Fruit fly (Drosophila melanogaster): Measurements from ENCODE around the gene CG15480.

DNA sequence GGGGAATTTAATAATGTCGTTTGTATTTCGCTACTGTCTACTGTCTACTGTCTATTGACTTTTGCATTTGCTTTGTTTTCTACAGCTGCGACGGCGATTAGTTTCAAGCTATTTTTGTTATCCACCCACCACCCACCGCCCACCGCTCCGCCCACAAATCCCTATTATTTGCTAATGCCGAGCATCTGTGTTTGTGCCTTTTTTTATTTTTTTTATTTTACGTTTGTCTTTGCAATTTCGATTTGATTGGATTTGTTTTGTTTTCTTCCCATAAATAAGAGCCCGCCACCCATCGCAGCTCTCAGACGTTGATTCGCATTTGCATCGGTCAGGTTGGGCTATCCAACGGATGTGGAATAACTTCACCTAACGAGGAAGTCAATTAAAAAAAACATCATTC, 11.1 kb upstream of the CG15480 start, which contains the start of gene Jhbp14:
- TF ChIP-seq Myc (optimal IDR thresholded peaks at IDR 0.05) (no peak), Sin3A (optimal IDR thresholded peaks at IDR 0.05) (no peak)
